Fruit fly (Drosophila melanogaster) whole organism, embryonic: ENCODE results near the gene CG14646.

ENCODE experiments used
- ATbp ChIP-seq: fragments of 200-800 bp; sonication (Bioruptor generic); optimal IDR thresholded peaks from 2 replicates; lab custom pipeline; 2017; ENCODE audit warnings: missing biosample characterization, mild to moderate bottlenecking, missing genetic modification characterization, missing genetic modification reagents
- Adf1 ChIP-seq: fragments of 200-800 bp; sonication (Bioruptor generic); IDR thresholded peaks from 2 replicates; pipeline ENCODE4 v1.3.6; 2022; ENCODE audit warnings: missing biosample characterization, missing genetic modification characterization
- Awh ChIP-seq: fragments of 200-800 bp; sonication (Bioruptor generic); IDR thresholded peaks from 2 replicates; pipeline ENCODE4, ENCODE4 v1.3.6; 2022; ENCODE audit warnings: missing biosample characterization, missing genetic modification characterization
- CG10267 ChIP-seq: fragments of 200-800 bp; sonication (Bioruptor generic); optimal IDR thresholded peaks from 2 replicates; lab custom pipeline; 2018; ENCODE audit warnings: missing biosample characterization, mild to moderate bottlenecking, missing genetic modification characterization, moderate library complexity
- CG10654 ChIP-seq: fragments of 200-800 bp; sonication (Bioruptor generic); optimal IDR thresholded peaks from 2 replicates; lab custom pipeline; 2016; ENCODE audit warnings: missing biosample characterization, missing genetic modification characterization
- CG11093 ChIP-seq: fragments of 200-800 bp; sonication (Bioruptor generic); IDR thresholded peaks from 3 replicates; pipeline ENCODE4 v1.3.6; 2022; ENCODE audit warnings: missing biosample characterization, missing genetic modification characterization
- CG11560 ChIP-seq: fragments of 200-800 bp; sonication (Bioruptor generic); IDR thresholded peaks from 3 replicates; pipeline ENCODE4 v1.3.6; 2022; ENCODE audit warnings: missing biosample characterization, missing genetic modification characterization
- CG11695 ChIP-seq: fragments of 200-800 bp; sonication (Bioruptor generic); IDR thresholded peaks from 3 replicates; pipeline ENCODE4 v1.3.6; 2022; ENCODE audit warnings: missing biosample characterization, missing genetic modification characterization
- CG12299 ChIP-seq: fragments of 200-800 bp; sonication (Bioruptor generic); optimal IDR thresholded peaks from 2 replicates; lab custom pipeline; 2018; ENCODE audit warnings: missing biosample characterization, mild to moderate bottlenecking, missing genetic modification characterization
- CG13894 ChIP-seq: fragments of 200-800 bp; sonication (Bioruptor generic); optimal IDR thresholded peaks from 3 replicates; lab custom pipeline; 2018; ENCODE audit warnings: missing biosample characterization, mild to moderate bottlenecking, missing genetic modification characterization, moderate library complexity
- CG16863 ChIP-seq: fragments of 200-800 bp; sonication (Bioruptor generic); optimal IDR thresholded peaks from 3 replicates; lab custom pipeline; 2016; ENCODE audit warnings: missing biosample characterization, missing genetic modification characterization
- CG17802 ChIP-seq: fragments of 200-800 bp; sonication (Bioruptor generic); optimal IDR thresholded peaks from 2 replicates; lab custom pipeline; 2018; ENCODE audit warnings: missing biosample characterization, mild to moderate bottlenecking, missing genetic modification characterization, moderate library complexity
- CG4282 ChIP-seq: fragments of 200-800 bp; sonication (Bioruptor generic); optimal IDR thresholded peaks from 2 replicates; lab custom pipeline; 2016; ENCODE audit warnings: missing biosample characterization, missing genetic modification characterization
- CG4820 ChIP-seq: fragments of 200-800 bp; sonication (Bioruptor generic); optimal IDR thresholded peaks from 3 replicates; lab custom pipeline; 2016; ENCODE audit warnings: missing biosample characterization, missing genetic modification characterization
- CG5953 ChIP-seq: fragments of 200-800 bp; sonication (Bioruptor generic); IDR thresholded peaks from 2 replicates; pipeline ENCODE4 v1.3.6; 2022; ENCODE audit warnings: missing biosample characterization, missing genetic modification characterization
- CG6765 ChIP-seq: fragments of 200-800 bp; sonication (Bioruptor generic); optimal IDR thresholded peaks from 3 replicates; lab custom pipeline; 2017; ENCODE audit warnings: missing biosample characterization, mild to moderate bottlenecking, missing genetic modification characterization
- CG6854 ChIP-seq: fragments of 200-800 bp; sonication (Bioruptor generic); optimal IDR thresholded peaks from 3 replicates; lab custom pipeline; 2017; ENCODE audit warnings: missing biosample characterization, mild to moderate bottlenecking, missing genetic modification characterization
- CG7556 ChIP-seq: fragments of 200-800 bp; sonication (Bioruptor generic); optimal IDR thresholded peaks from 2 replicates; lab custom pipeline; 2017; ENCODE audit warnings: missing biosample characterization, mild to moderate bottlenecking, missing genetic modification characterization
- CG7745 ChIP-seq: fragments of 200-800 bp; sonication (Bioruptor generic); optimal IDR thresholded peaks from 2 replicates; lab custom pipeline; 2018; ENCODE audit warnings: missing biosample characterization, mild to moderate bottlenecking, missing genetic modification characterization, moderate library complexity
- CG9215 ChIP-seq: fragments of 200-800 bp; sonication (Bioruptor generic); IDR thresholded peaks from 2 replicates; pipeline ENCODE4 v1.3.6; 2022; ENCODE audit warnings: missing biosample characterization, missing genetic modification characterization
- CG9727 ChIP-seq: fragments of 200-800 bp; sonication (Bioruptor generic); optimal IDR thresholded peaks from 3 replicates; lab custom pipeline; 2017; ENCODE audit warnings: missing biosample characterization, mild to moderate bottlenecking, missing genetic modification characterization
- Chrac-16 ChIP-seq: fragments of 200-800 bp; sonication (Bioruptor generic); optimal IDR thresholded peaks from 3 replicates; lab custom pipeline; 2016; ENCODE audit warnings: missing biosample characterization, missing genetic modification characterization
- Deaf1 ChIP-seq: fragments of 200-800 bp; optimal IDR thresholded peaks from 3 replicates; lab custom pipeline; 2019; ENCODE audit warnings: missing biosample characterization, mild to moderate bottlenecking, missing genetic modification characterization, moderate library complexity
- Fer1 ChIP-seq: fragments of 200-800 bp; sonication (Bioruptor generic); optimal IDR thresholded peaks from 2 replicates; lab custom pipeline; 2017; ENCODE audit warnings: missing biosample characterization, mild to moderate bottlenecking, missing genetic modification characterization
- GATAe ChIP-seq: fragments of 200-800 bp; sonication (Bioruptor generic); conservative IDR thresholded peaks from 2 replicates; pipeline ENCODE4 v1.3.6; 2022; ENCODE audit warnings: missing biosample characterization, missing genetic modification characterization
- Hey ChIP-seq: fragments of 200-800 bp; sonication (Bioruptor generic); optimal IDR thresholded peaks from 3 replicates; lab custom pipeline; 2018; ENCODE audit warnings: missing biosample characterization, mild to moderate bottlenecking, missing genetic modification characterization
- Jarid2 ChIP-seq: fragments of 200-800 bp; sonication (Bioruptor generic); optimal IDR thresholded peaks from 3 replicates; lab custom pipeline; 2017; ENCODE audit warnings: mild to moderate bottlenecking, missing biosample characterization, missing genetic modification reagents, missing genetic modification characterization
- Kr ChIP-seq: fragments of 200-800 bp; sonication (Bioruptor generic); optimal IDR thresholded peaks from 2 replicates; lab custom pipeline; 2017; ENCODE audit warnings: missing biosample characterization, mild to moderate bottlenecking, missing genetic modification characterization
- MESR4 ChIP-seq: fragments of 200-800 bp; sonication (Bioruptor generic); optimal IDR thresholded peaks from 2 replicates; lab custom pipeline; 2018; ENCODE audit warnings: missing biosample characterization, mild to moderate bottlenecking, missing genetic modification characterization, moderate library complexity
- NFAT ChIP-seq: fragments of 200-800 bp; sonication (Bioruptor generic); IDR thresholded peaks from 2 replicates; pipeline ENCODE4 v1.3.6; 2022; ENCODE audit warnings: missing biosample characterization, missing genetic modification characterization
- NK7.1 ChIP-seq: fragments of 200-800 bp; sonication (Bioruptor generic); optimal IDR thresholded peaks from 3 replicates; lab custom pipeline; 2016; ENCODE audit warnings: missing biosample characterization, missing genetic modification characterization
- Ptx1 ChIP-seq: fragments of 200-800 bp; sonication (Bioruptor generic); IDR thresholded peaks from 2 replicates; pipeline ENCODE4 v1.3.6; 2022; ENCODE audit warnings: missing biosample characterization, missing genetic modification characterization
- Spps ChIP-seq: fragments of 200-800 bp; sonication (Bioruptor generic); optimal IDR thresholded peaks from 2 replicates; lab custom pipeline; 2018; ENCODE audit warnings: missing biosample characterization, mild to moderate bottlenecking, missing genetic modification characterization
- Xbp1 ChIP-seq: fragments of 200-800 bp; sonication (Bioruptor generic); optimal IDR thresholded peaks from 3 replicates; lab custom pipeline; 2016; ENCODE audit warnings: missing biosample characterization, mild to moderate bottlenecking, missing genetic modification characterization
- bsh ChIP-seq, 2 experiments: fragments of 200-800 bp; sonication (Bioruptor generic); optimal IDR thresholded peaks; 2 replicates each; lab custom pipeline; 2017 to 2018; ENCODE audit warnings: mild to moderate bottlenecking in 2 of 2, missing biosample characterization in 2 of 2, missing genetic modification characterization in 2 of 2, moderate library complexity in 1 of 2
- cad ChIP-seq: fragments of >200 bp; optimal IDR thresholded peaks from 2 replicates; lab custom pipeline; 2017; ENCODE audit warnings: missing biosample characterization, missing genetic modification characterization
- cato ChIP-seq: fragments of 200-800 bp; sonication (Bioruptor generic); optimal IDR thresholded peaks from 2 replicates; lab custom pipeline; 2016; ENCODE audit warnings: missing biosample characterization, missing genetic modification characterization, borderline replicate concordance
- crol ChIP-seq: fragments of 200-800 bp; sonication (Bioruptor generic); IDR thresholded peaks from 2 replicates; pipeline ENCODE4 v1.3.6; 2022; ENCODE audit warnings: missing biosample characterization, missing genetic modification characterization
- dan ChIP-seq: fragments of 200-800 bp; sonication (Bioruptor generic); IDR thresholded peaks from 2 replicates; pipeline ENCODE4 v1.3.6; 2022; ENCODE audit warnings: missing biosample characterization, missing genetic modification characterization
- disco-r ChIP-seq: fragments of 200-800 bp; sonication (Bioruptor generic); optimal IDR thresholded peaks from 2 replicates; lab custom pipeline; 2016; ENCODE audit warnings: missing biosample characterization, missing genetic modification characterization
- en ChIP-seq: fragments of 200-800 bp; sonication (Bioruptor generic); optimal IDR thresholded peaks from 2 replicates; lab custom pipeline; 2016; ENCODE audit warnings: missing biosample characterization, missing genetic modification characterization
- ham ChIP-seq: fragments of 200-800 bp; sonication (Bioruptor generic); IDR thresholded peaks from 2 replicates; pipeline ENCODE4 v1.3.6; 2022; ENCODE audit warnings: missing biosample characterization, missing genetic modification characterization
- her ChIP-seq: fragments of 200-800 bp; sonication (Bioruptor generic); optimal IDR thresholded peaks from 2 replicates; lab custom pipeline; 2016; ENCODE audit warnings: missing biosample characterization, missing genetic modification characterization
- hkb ChIP-seq, 2 experiments: fragments of 200-800 bp in 1 of 2; fragments of >200 bp in 1 of 2; sonication (Bioruptor generic) in 1 of 2; IDR thresholded peaks in 1 of 2; optimal IDR thresholded peaks in 1 of 2; 2 replicates each; pipeline versions ENCODE4 v1.3.6 to Lab custom; 2017 to 2022; ENCODE audit warnings: missing biosample characterization in 1 of 2, missing genetic modification characterization in 1 of 2
- hth ChIP-seq: fragments of >200 bp; optimal IDR thresholded peaks from 2 replicates; lab custom pipeline; 2017; ENCODE audit warnings: inconsistent platforms
- ind ChIP-seq: fragments of 200-800 bp; sonication (Bioruptor generic); optimal IDR thresholded peaks from 3 replicates; lab custom pipeline; 2016; ENCODE audit warnings: missing biosample characterization, missing genetic modification characterization
- lab ChIP-seq: fragments of 200-800 bp; sonication (Bioruptor generic); optimal IDR thresholded peaks from 3 replicates; lab custom pipeline; 2017; ENCODE audit warnings: missing biosample characterization, missing genetic modification characterization, mild to moderate bottlenecking, moderate library complexity, missing genetic modification reagents
- pzg ChIP-seq: fragments of 200-800 bp; sonication (Bioruptor generic); optimal IDR thresholded peaks from 3 replicates; lab custom pipeline; 2018; ENCODE audit warnings: missing biosample characterization, mild to moderate bottlenecking, missing genetic modification characterization, moderate library complexity
- shn ChIP-seq: fragments of 200-800 bp; sonication (Bioruptor generic); optimal IDR thresholded peaks from 3 replicates; lab custom pipeline; 2016; ENCODE audit warnings: missing biosample characterization, missing genetic modification characterization
- slp2 ChIP-seq: fragments of 200-800 bp; sonication (Bioruptor generic); optimal IDR thresholded peaks from 2 replicates; lab custom pipeline; 2016; ENCODE audit warnings: missing biosample characterization, missing genetic modification characterization
- tna ChIP-seq: fragments of 200-800 bp; sonication (Bioruptor generic); IDR thresholded peaks from 2 replicates; pipeline ENCODE4 v1.3.6; 2022; ENCODE audit warnings: missing biosample characterization, missing genetic modification characterization; ENCODE audit not compliant: partially characterized antibody
- yki ChIP-seq: fragments of >200 bp; optimal IDR thresholded peaks from 3 replicates; lab custom pipeline; 2018

CG14646 gene

dm6 chr3R:4360668-4361110 is 29.5 kb upstream of the CG14646 start (continued):
- TF ChIP-seq CG6854 (no peak), Adf1 (GFP tag; lab: Robert Waterston, UW) (peak; percentile 61; the same call in 1 of the 2 replicates), CG5953 (GFP tag; lab: Robert Waterston, UW) (no peak), Spps (tag; lab: Kevin White, UChicago) (no peak), Xbp1 (no peak), CG11560 (tag; lab: Robert Waterston, UW) (no peak), ATbp (GFP tag; lab: Kevin White, UChicago) (no peak), CG10654 (GFP tag; lab: Kevin White, UChicago) (no peak), hkb (optimal IDR thresholded peaks at IDR 0.05; lab: Kevin White, UChicago) (no peak), hkb (GFP tag; IDR thresholded peaks at IDR 0.05; lab: Robert Waterston, UW) (peak; percentile 65), GATAe (GFP tag; lab: Robert Waterston, UW) (no peak), Chrac-16 (GFP tag; lab: Kevin White, UChicago) (no peak), CG7556 (GFP tag; lab: Kevin White, UChicago) (no peak), CG10267 (tag; lab: Kevin White, UChicago) (no peak), en (GFP tag; lab: Kevin White, UChicago) (no peak), ind (GFP tag; lab: Kevin White, UChicago) (no peak), cato (GFP tag; lab: Kevin White, UChicago) (no peak), her (GFP tag; lab: Kevin White, UChicago) (no peak), CG16863 (no peak), MESR4 (GFP tag; lab: Kevin White, UChicago) (no peak), hth (lab: Kevin White, UChicago) (no peak), ham (GFP tag; lab: Robert Waterston, UW) (no peak), CG4820 (GFP tag; lab: Kevin White, UChicago) (no peak), CG13894 (tag; lab: Kevin White, UChicago) (peak; percentile 33), CG17802 (tag; lab: Kevin White, UChicago) (no peak), crol (peak; percentile 91), lab (GFP tag; lab: Kevin White, UChicago) (peak; percentile 50), bsh (GFP tag; optimal IDR thresholded peaks at IDR 0.05; lab: Kevin White, UChicago) (no peak), CG7745 (tag; lab: Kevin White, UChicago) (no peak), tna (GFP tag; lab: Robert Waterston, UW) (no peak), dan (GFP tag; lab: Robert Waterston, UW) (no peak), NFAT (GFP tag; lab: Robert Waterston, UW) (no peak), pzg (no peak), CG6765 (GFP tag; lab: Kevin White, UChicago) (peak; percentile 55), CG9727 (GFP tag; lab: Kevin White, UChicago) (no peak), shn (GFP tag; lab: Kevin White, UChicago) (no peak), Kr (no peak), yki (lab: Kevin White, UChicago) (peak; percentile 27), cad (GFP tag; lab: Kevin White, UChicago) (no peak), Hey (tag; lab: Kevin White, UChicago) (no peak), Ptx1 (no peak), CG4282 (GFP tag; lab: Kevin White, UChicago) (no peak), disco-r (no peak), Fer1 (GFP tag; lab: Kevin White, UChicago) (peak; percentile 61), CG11695 (GFP tag; lab: Robert Waterston, UW) (no peak), Deaf1 (tag; lab: Kevin White, UChicago) (peak; percentile 88), Awh (GFP tag; lab: Robert Waterston, UW) (no peak), Jarid2 (GFP tag; lab: Kevin White, UChicago) (peak; percentile 14), CG9215 (GFP tag; lab: Robert Waterston, UW) (no peak), NK7.1 (GFP tag; lab: Kevin White, UChicago) (no peak), CG12299 (tag; lab: Kevin White, UChicago) (no peak), slp2 (GFP tag; lab: Kevin White, UChicago) (no peak), CG11093 (no peak)
